Worm (Caenorhabditis elegans) whole organism, young adult: ENCODE results near the gene srab-13.

Experiments
- akir-1 ChIP-seq: fragments of 200-800 bp; sonication (Bioruptor generic); optimal IDR thresholded peaks from 2 replicates; lab custom pipeline; 2018; ENCODE audit warnings: mild to moderate bottlenecking, missing genetic modification characterization, moderate library complexity, missing compliant biosample characterization
- dpl-1 ChIP-seq: fragments of 150-350 bp; optimal IDR thresholded peaks from 2 replicates; lab custom pipeline; 2014; ENCODE audit warnings: missing biosample characterization, missing genetic modification reagents, missing genetic modification characterization
- mcd-1 ChIP-seq: fragments of 200-800 bp; sonication (Bioruptor generic); IDR thresholded peaks from 2 replicates; pipeline ENCODE4 v1.3.6; 2022; ENCODE audit warnings: missing genetic modification reagents, missing genetic modification characterization, missing compliant biosample characterization
- mel-28 ChIP-seq: sonication (generic microtip); optimal IDR thresholded peaks from 2 replicates; lab custom pipeline; 2016; ENCODE audit warnings: borderline replicate concordance, mild to moderate bottlenecking, missing genetic modification characterization, missing compliant biosample characterization
- nfya-1 ChIP-seq: sonication (generic microtip); optimal IDR thresholded peaks from 2 replicates; lab custom pipeline; 2017; ENCODE audit warnings: antibody characterized with exemption, missing compliant biosample characterization, missing genetic modification characterization, borderline replicate concordance; ENCODE audit not compliant: insufficient read depth

DNA sequence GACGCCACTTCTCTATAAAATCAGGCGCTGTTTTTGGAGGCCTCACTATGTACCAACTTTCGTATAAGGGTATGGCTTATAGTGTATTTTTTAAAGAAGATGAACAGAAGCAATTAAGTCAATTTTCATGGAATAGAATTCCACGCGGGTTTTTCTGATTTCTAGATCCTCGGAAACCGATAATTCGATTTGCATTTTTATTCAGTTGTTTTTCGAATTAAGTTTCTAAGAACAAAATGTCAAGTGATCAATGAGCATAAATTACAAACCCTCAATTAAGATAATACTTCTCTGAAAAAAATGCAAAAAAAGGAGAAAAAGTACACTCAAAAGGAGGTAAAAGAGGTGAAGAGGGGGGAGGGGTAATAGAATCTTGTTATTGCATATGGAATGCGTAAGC, 6.4 kb downstream of the srab-13 start:
- TF ChIP-seq mcd-1 (GFP tag; lab: Robert Waterston, UW) (no peak), mel-28 (no peak), nfya-1 (tag; lab: Kevin White, UChicago) (no peak), dpl-1 (GFP tag; lab: Kevin White, UChicago) (no peak), akir-1 (GFP tag; lab: Kevin White, UChicago) (no peak)
